Worm (Caenorhabditis elegans) whole organism, young adult: ENCODE measurements around the gene trpp-6.
A peak's percentile ranks its signal among the peaks of the same experiment; 100 is the strongest.
"Not testable (repeated sequence)": the region's sequence is repeated elsewhere in the genome, so short reads cannot be mapped to it uniquely, and the experiment has no call there.

Source experiments
- C06A6.2 ChIP-seq: fragments of 200-800 bp; sonication (Bioruptor generic); conservative IDR thresholded peaks from 2 replicates; pipeline ENCODE4 v1.3.6; 2022; ENCODE audit warnings: missing genetic modification characterization, missing compliant biosample characterization
- D2030.7 ChIP-seq: fragments of 200-800 bp; sonication (Bioruptor generic); IDR thresholded peaks from 2 replicates; pipeline ENCODE4 v1.3.6; 2022; ENCODE audit warnings: missing genetic modification reagents, missing genetic modification characterization, missing compliant biosample characterization
- F33H1.4 ChIP-seq: fragments of 200-800 bp; sonication (Bioruptor generic); IDR thresholded peaks from 2 replicates; pipeline ENCODE4 v1.3.6; 2022; ENCODE audit warnings: missing genetic modification reagents, missing genetic modification characterization, missing compliant biosample characterization
- K11D2.4 ChIP-seq: fragments of 200-800 bp; sonication (Bioruptor generic); IDR thresholded peaks from 2 replicates; pipeline ENCODE4 v1.3.6; 2022; ENCODE audit warnings: missing genetic modification reagents, missing genetic modification characterization, missing compliant biosample characterization
- K12H6.12 ChIP-seq: fragments of 200-800 bp; sonication (Bioruptor generic); optimal IDR thresholded peaks from 2 replicates; lab custom pipeline; 2018; ENCODE audit warnings: mild to moderate bottlenecking, missing genetic modification characterization, missing compliant biosample characterization
- T07F8.4 ChIP-seq: sonication (generic microtip); optimal IDR thresholded peaks from 2 replicates; lab custom pipeline; 2016; ENCODE audit warnings: mild to moderate bottlenecking, missing genetic modification characterization, moderate library complexity, missing compliant biosample characterization
- Y53G8AR.9 ChIP-seq: fragments of 200-800 bp; sonication (Bioruptor generic); conservative IDR thresholded peaks from 2 replicates; pipeline ENCODE4 v1.3.6; 2022; ENCODE audit warnings: missing genetic modification reagents, missing genetic modification characterization, missing compliant biosample characterization
- Y67H2A.10 ChIP-seq: fragments of 200-800 bp; sonication (Bioruptor generic); conservative IDR thresholded peaks from 2 replicates; pipeline ENCODE4 v1.3.6; 2022; ENCODE audit warnings: missing genetic modification reagents, missing genetic modification characterization, missing compliant biosample characterization
- Y95B8A.8 ChIP-seq: fragments of 200-800 bp; sonication (Bioruptor generic); IDR thresholded peaks from 2 replicates; pipeline ENCODE4 v1.3.6; 2022; ENCODE audit warnings: missing genetic modification reagents, missing genetic modification characterization, missing compliant biosample characterization
- ZK185.1 ChIP-seq: sonication (generic microtip); optimal IDR thresholded peaks from 2 replicates; lab custom pipeline; 2016; ENCODE audit warnings: mild to moderate bottlenecking, missing genetic modification characterization, missing compliant biosample characterization; ENCODE audit not compliant: poor library complexity, severe bottlenecking
- aptf-2 ChIP-seq: fragments of 200-800 bp; sonication (Bioruptor generic); conservative IDR thresholded peaks from 2 replicates; pipeline ENCODE4 v1.3.6; 2022; ENCODE audit warnings: missing genetic modification reagents, missing genetic modification characterization, missing compliant biosample characterization
- athp-1 ChIP-seq: sonication (generic microtip); optimal IDR thresholded peaks from 2 replicates; lab custom pipeline; 2017; ENCODE audit warnings: mild to moderate bottlenecking, missing genetic modification characterization, missing compliant biosample characterization
- attf-3 ChIP-seq: fragments of 200-800 bp; sonication (Bioruptor generic); conservative IDR thresholded peaks from 2 replicates; pipeline ENCODE4 v1.3.6; 2022; ENCODE audit warnings: missing genetic modification reagents, missing genetic modification characterization, missing compliant biosample characterization
- attf-5 ChIP-seq: fragments of 200-800 bp; sonication (Bioruptor generic); optimal IDR thresholded peaks from 2 replicates; lab custom pipeline; 2018; ENCODE audit warnings: mild to moderate bottlenecking, missing genetic modification characterization, missing compliant biosample characterization
- bed-2 ChIP-seq: fragments of 200-800 bp; sonication (Bioruptor generic); IDR thresholded peaks from 2 replicates; pipeline ENCODE4 v1.3.6; 2022; ENCODE audit warnings: missing genetic modification reagents, missing genetic modification characterization, missing compliant biosample characterization
- cebp-1 ChIP-seq, 2 experiments: fragments of 200-800 bp in 1 of 2; sonication (Bioruptor generic) in 1 of 2; sonication (generic microtip) in 1 of 2; IDR thresholded peaks in 1 of 2; optimal IDR thresholded peaks in 1 of 2; 2 replicates each; pipeline versions ENCODE4 v1.3.6 to Lab custom; 2017 to 2022; ENCODE audit warnings: missing compliant biosample characterization in 2 of 2, missing genetic modification characterization in 2 of 2, mild to moderate bottlenecking in 1 of 2, missing genetic modification reagents in 1 of 2, moderate library complexity in 1 of 2
- ceh-100 ChIP-seq: fragments of 200-800 bp; sonication (Bioruptor generic); IDR thresholded peaks from 2 replicates; pipeline ENCODE4 v1.3.6; 2022; ENCODE audit warnings: missing genetic modification reagents, missing genetic modification characterization, missing compliant biosample characterization
- ceh-27 ChIP-seq: fragments of 200-800 bp; sonication (Bioruptor generic); optimal IDR thresholded peaks from 2 replicates; lab custom pipeline; 2018; ENCODE audit warnings: mild to moderate bottlenecking, missing genetic modification characterization, moderate library complexity, missing compliant biosample characterization
- ceh-91 ChIP-seq: fragments of 200-800 bp; sonication (Bioruptor generic); IDR thresholded peaks from 2 replicates; pipeline ENCODE4 v1.3.6; 2022; ENCODE audit warnings: missing genetic modification reagents, missing genetic modification characterization, missing compliant biosample characterization
- dox-1 ChIP-seq: fragments of 200-800 bp; sonication (Bioruptor generic); IDR thresholded peaks from 2 replicates; pipeline ENCODE4 v1.3.6; 2022; ENCODE audit warnings: missing genetic modification reagents, missing genetic modification characterization, missing compliant biosample characterization
- dpl-1 ChIP-seq: fragments of 150-350 bp; optimal IDR thresholded peaks from 2 replicates; lab custom pipeline; 2014; ENCODE audit warnings: missing biosample characterization, missing genetic modification reagents, missing genetic modification characterization
- egrh-3 ChIP-seq: fragments of 200-800 bp; sonication (Bioruptor generic); IDR thresholded peaks from 2 replicates; pipeline ENCODE4 v1.3.6; 2022; ENCODE audit warnings: missing genetic modification reagents, missing genetic modification characterization, missing compliant biosample characterization
- ekl-4 ChIP-seq: fragments of 200-800 bp; sonication (Bioruptor generic); IDR thresholded peaks from 2 replicates; pipeline ENCODE4 v1.3.6; 2022; ENCODE audit warnings: missing genetic modification reagents, missing genetic modification characterization, missing compliant biosample characterization
- hmg-1.2 ChIP-seq: fragments of 200-800 bp; sonication (Bioruptor generic); IDR thresholded peaks from 2 replicates; pipeline ENCODE4 v1.3.6; 2022; ENCODE audit warnings: missing genetic modification reagents, missing genetic modification characterization, missing compliant biosample characterization
- let-607 ChIP-seq, 2 experiments: fragments of 200-800 bp in 1 of 2; sonication (Bioruptor generic) in 1 of 2; sonication (generic microtip) in 1 of 2; optimal IDR thresholded peaks; 2 replicates each; lab custom pipeline; 2016 to 2018; ENCODE audit warnings: mild to moderate bottlenecking in 2 of 2, missing compliant biosample characterization in 2 of 2, missing genetic modification characterization in 2 of 2, moderate library complexity in 2 of 2, missing genotype in 1 of 2
- lin-40 ChIP-seq: sonication (generic microtip); optimal IDR thresholded peaks from 2 replicates; lab custom pipeline; 2016; ENCODE audit warnings: missing genetic modification characterization, mild to moderate bottlenecking, missing compliant biosample characterization, missing genotype, missing genetic modification reagents
- lsl-1 ChIP-seq: fragments of 200-800 bp; sonication (Bioruptor generic); optimal IDR thresholded peaks from 2 replicates; lab custom pipeline; 2018; ENCODE audit warnings: mild to moderate bottlenecking, missing genetic modification characterization, moderate library complexity, missing compliant biosample characterization
- madf-10 ChIP-seq: sonication (generic microtip); optimal IDR thresholded peaks from 2 replicates; lab custom pipeline; 2016; ENCODE audit warnings: mild to moderate bottlenecking, missing genetic modification characterization, missing compliant biosample characterization
- madf-6 ChIP-seq: fragments of 200-800 bp; sonication (Bioruptor generic); IDR thresholded peaks from 2 replicates; pipeline ENCODE4 v1.3.6; 2022; ENCODE audit warnings: missing genetic modification reagents, missing genetic modification characterization, missing compliant biosample characterization
- mcd-1 ChIP-seq: fragments of 200-800 bp; sonication (Bioruptor generic); IDR thresholded peaks from 2 replicates; pipeline ENCODE4 v1.3.6; 2022; ENCODE audit warnings: missing genetic modification reagents, missing genetic modification characterization, missing compliant biosample characterization
- nfyb-1 ChIP-seq: fragments of 200-800 bp; sonication (Bioruptor generic); IDR thresholded peaks from 2 replicates; pipeline ENCODE4 v1.3.6; 2022; ENCODE audit warnings: missing genetic modification reagents, missing genetic modification characterization, missing compliant biosample characterization
- nhr-80 ChIP-seq: sonication (generic microtip); optimal IDR thresholded peaks from 2 replicates; lab custom pipeline; 2016; ENCODE audit warnings: missing genetic modification characterization, missing compliant biosample characterization
- nhr-90 ChIP-seq: sonication (generic microtip); optimal IDR thresholded peaks from 2 replicates; lab custom pipeline; 2016; ENCODE audit warnings: missing genotype, mild to moderate bottlenecking, missing genetic modification characterization, missing compliant biosample characterization
- rcor-1 ChIP-seq: fragments of 200-800 bp; sonication (Bioruptor generic); IDR thresholded peaks from 2 replicates; pipeline ENCODE4 v1.3.6; 2022; ENCODE audit warnings: missing genetic modification reagents, missing genetic modification characterization, missing compliant biosample characterization
- rpc-1 ChIP-seq, 2 experiments: fragments of 150-350 bp in 1 of 2; sonication (generic microtip) in 1 of 2; optimal IDR thresholded peaks; 2 replicates each; lab custom pipeline; 2014 to 2018; ENCODE audit warnings: missing biosample characterization in 1 of 2, missing genetic modification characterization in 1 of 2, missing genetic modification reagents in 1 of 2, missing genotype in 1 of 2
- snpc-4 ChIP-seq, 5 experiments: fragments of 150-350 bp in 1 of 5; sonication (generic microtip) in 4 of 5; optimal IDR thresholded peaks; 2 replicates each; lab custom pipeline; 2014 to 2018; ENCODE audit warnings: missing genetic modification characterization in 5 of 5, missing biosample characterization in 3 of 5, antibody characterized with exemption in 2 of 5, mild to moderate bottlenecking in 2 of 5, missing compliant biosample characterization in 2 of 5, missing genotype in 2 of 5, moderate library complexity in 2 of 5, missing genetic modification reagents in 1 of 5
- tbp1 ChIP-seq: fragments of 200-800 bp; sonication (Bioruptor generic); optimal IDR thresholded peaks from 2 replicates; lab custom pipeline; 2018; ENCODE audit warnings: mild to moderate bottlenecking, missing genetic modification characterization, missing compliant biosample characterization
- unc-130 ChIP-seq: sonication (generic microtip); optimal IDR thresholded peaks from 2 replicates; lab custom pipeline; 2016; ENCODE audit warnings: missing genetic modification reagents, missing genetic modification characterization, missing compliant biosample characterization
- xnd-1 ChIP-seq: sonication (generic microtip); optimal IDR thresholded peaks from 2 replicates; lab custom pipeline; 2016; ENCODE audit warnings: missing genotype, missing genetic modification reagents, missing genetic modification characterization, missing compliant biosample characterization
- zfh-2 ChIP-seq: fragments of 200-800 bp; sonication (Bioruptor generic); conservative IDR thresholded peaks from 2 replicates; pipeline ENCODE4 v1.3.6; 2022; ENCODE audit warnings: missing genetic modification reagents, missing genetic modification characterization, missing compliant biosample characterization
- ztf-18 ChIP-seq: sonication (generic microtip); optimal IDR thresholded peaks from 2 replicates; lab custom pipeline; 2016; ENCODE audit warnings: missing genotype, mild to moderate bottlenecking, missing genetic modification characterization, missing compliant biosample characterization
- ztf-26 ChIP-seq: sonication (generic microtip); optimal IDR thresholded peaks from 2 replicates; lab custom pipeline; 2017; ENCODE audit warnings: missing genetic modification characterization, missing compliant biosample characterization
- ztf-28 ChIP-seq: fragments of 200-800 bp; sonication (Bioruptor generic); IDR thresholded peaks from 2 replicates; pipeline ENCODE4 v1.3.6; 2022; ENCODE audit warnings: missing genetic modification reagents, missing genetic modification characterization, missing compliant biosample characterization

Gene trpp-6

DNA sequence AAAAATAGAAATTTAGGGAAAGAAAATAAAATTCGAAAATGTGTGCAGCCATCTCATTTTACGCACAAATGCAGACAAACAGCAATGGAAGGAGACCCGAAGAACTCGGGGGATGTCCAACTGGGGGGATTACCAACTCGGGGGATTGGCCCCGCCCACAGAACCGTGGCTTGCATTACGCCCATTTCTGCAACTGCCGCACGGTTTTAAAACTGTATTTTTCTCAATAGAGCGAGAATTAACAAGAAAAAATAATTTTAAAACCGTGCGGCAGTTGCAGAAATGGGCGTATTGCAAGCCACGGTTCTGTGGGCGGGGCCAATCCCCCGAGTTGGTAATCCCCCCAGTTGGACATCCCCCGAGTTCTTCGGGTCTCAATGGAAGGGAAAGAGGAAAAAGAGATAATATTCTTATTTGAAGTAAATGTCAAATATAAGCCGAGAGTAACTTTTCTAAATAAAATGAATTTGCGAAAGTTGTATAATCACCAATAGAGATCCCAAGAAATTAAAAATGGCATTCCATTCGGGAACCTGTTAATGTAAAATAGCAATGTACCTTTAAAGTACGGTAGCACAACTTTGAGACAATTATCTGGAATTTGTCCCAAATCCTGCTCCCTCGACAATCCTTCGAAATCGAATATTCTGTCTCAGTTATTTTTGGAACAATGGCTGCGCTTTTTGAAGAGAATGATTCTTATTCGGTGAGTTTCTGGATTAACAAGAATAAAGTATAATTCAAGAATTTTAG lies 10.8 kb upstream of the trpp-6 start, which contains the start of the genes ruvb-1 and tofu-1:
ruvb-1 (minus strand) TSS at position 72 of the 753 bp plus-strand sequence.
tofu-1 (plus strand) TSS at position 417 of the 753 bp plus-strand sequence.
- 0 out of 2 replicates have a peak, but pooled peaks have one; percentile 29 for TF ChIP-seq zfh-2
- TF ChIP-seq Y53G8AR.9 (GFP tag; lab: Robert Waterston, UW) = peak; percentile 64
- TF ChIP-seq madf-10 (tag; lab: Kevin White, UChicago) = peak; percentile 70
- TF ChIP-seq snpc-4 (GFP tag; optimal IDR thresholded peaks at IDR 0.05; lab: Kevin White, UChicago); rpc-1 (tag; optimal IDR thresholded peaks at IDR 0.05; lab: Kevin White, UChicago): not testable (repeated sequence)
- TF ChIP-seq snpc-4 (tag; optimal IDR thresholded peaks at IDR 0.05; lab: Kevin White, UChicago) = peak in 2 of 4 experiments; percentile 47 to 62
- TF ChIP-seq attf-5 (GFP tag; lab: Kevin White, UChicago) = peak; percentile 74
- TF ChIP-seq rcor-1 (GFP tag; lab: Robert Waterston, UW) = peak; percentile 59
- peak; percentile 58 for TF ChIP-seq ZK185.1 (tag; lab: Kevin White, UChicago)
- 0 out of 2 replicates have a peak, but pooled peaks have one; percentile 14 for TF ChIP-seq Y95B8A.8 (GFP tag; lab: Robert Waterston, UW)
- TF ChIP-seq ceh-91 (GFP tag; lab: Robert Waterston, UW) = 0 out of 2 replicates have a peak, but pooled peaks have one; percentile 21
- TF ChIP-seq dpl-1 (GFP tag; lab: Kevin White, UChicago) = peak; percentile 12
- TF ChIP-seq K12H6.12 (tag; lab: Kevin White, UChicago) = peak; percentile 14
- peak; percentile 54; the same call in 1 of the 2 replicates for TF ChIP-seq dox-1 (GFP tag; lab: Robert Waterston, UW)
- peak in 1 of 2 experiments; percentile 34 for TF ChIP-seq let-607 (tag; optimal IDR thresholded peaks at IDR 0.05; lab: Kevin White, UChicago)
- TF ChIP-seq ceh-100 (GFP tag; lab: Robert Waterston, UW) = peak; percentile 97
- peak; percentile 94 for TF ChIP-seq C06A6.2
- peak; percentile 80; the same call in 1 of the 2 replicates for TF ChIP-seq nfyb-1 (GFP tag; lab: Robert Waterston, UW)
- peak; percentile 59 for TF ChIP-seq ceh-27
- peak; percentile 58 for TF ChIP-seq ztf-26
- TF ChIP-seq K11D2.4 (GFP tag; lab: Robert Waterston, UW) = peak; percentile 50; the same call in 1 of the 2 replicates
- peak; percentile 91 for TF ChIP-seq mcd-1 (GFP tag; lab: Robert Waterston, UW)
- TF ChIP-seq nhr-80 (tag; lab: Kevin White, UChicago) = peak; percentile 60
- TF ChIP-seq ekl-4 = peak; percentile 60; the same call in 1 of the 2 replicates
- TF ChIP-seq aptf-2 (GFP tag; lab: Robert Waterston, UW) = 0 out of 2 replicates have a peak, but pooled peaks have one; percentile 62
- peak; percentile 50 for TF ChIP-seq ztf-18 (tag; lab: Kevin White, UChicago)
- peak; percentile 43 for TF ChIP-seq athp-1 (tag; lab: Kevin White, UChicago)
- peak; percentile 15 for TF ChIP-seq T07F8.4
- peak; percentile 57 for TF ChIP-seq egrh-3 (GFP tag; lab: Robert Waterston, UW)
- TF ChIP-seq ztf-28 (GFP tag; lab: Robert Waterston, UW) = 0 out of 2 replicates have a peak, but pooled peaks have one; percentile 52
- peak; percentile 90 for TF ChIP-seq lin-40 (tag; lab: Kevin White, UChicago)
- peak; percentile 4 for TF ChIP-seq unc-130 (GFP tag; lab: Kevin White, UChicago)
- TF ChIP-seq tbp1 (GFP tag; lab: Kevin White, UChicago) = peak; percentile 14
- peak; percentile 44 for TF ChIP-seq xnd-1 (tag; lab: Kevin White, UChicago)
- 0 out of 2 replicates have a peak, but pooled peaks have one; percentile 47 for TF ChIP-seq Y67H2A.10 (GFP tag; lab: Robert Waterston, UW)
- 0 out of 2 replicates have a peak, but pooled peaks have one; percentile 63 for TF ChIP-seq cebp-1 (GFP tag; IDR thresholded peaks at IDR 0.05; lab: Robert Waterston, UW)
- peak; percentile 69 for TF ChIP-seq cebp-1 (tag; optimal IDR thresholded peaks at IDR 0.05; lab: Kevin White, UChicago)
- peak; percentile 35 for TF ChIP-seq D2030.7 (GFP tag; lab: Robert Waterston, UW)
- 0 out of 2 replicates have a peak, but pooled peaks have one; percentile 56 for TF ChIP-seq bed-2
- peak; percentile 34 for TF ChIP-seq rpc-1 (optimal IDR thresholded peaks at IDR 0.05; lab: Kevin White, UChicago)
- TF ChIP-seq hmg-1.2 (GFP tag; lab: Robert Waterston, UW) = peak; percentile 49
- peak; percentile 63 for TF ChIP-seq lsl-1 (GFP tag; lab: Kevin White, UChicago)
- peak; percentile 53; the same call in 1 of the 2 replicates for TF ChIP-seq madf-6
- TF ChIP-seq nhr-90 = peak; percentile 29
- peak; percentile 67 for TF ChIP-seq F33H1.4 (GFP tag; lab: Robert Waterston, UW)
- TF ChIP-seq attf-3 (GFP tag; lab: Robert Waterston, UW) = peak; percentile 12; the same call in 1 of the 2 replicates
